Worm (Caenorhabditis elegans) whole organism, L4 larva: ENCODE results near the gene F13B6.2.

Experiments used
- F37D6.2 ChIP-seq: sonication (generic microtip); optimal IDR thresholded peaks from 2 replicates; lab custom pipeline; 2016; ENCODE audit warnings: mild to moderate bottlenecking, missing genetic modification characterization, missing compliant biosample characterization
- T26A8.4 ChIP-seq: fragments of 200-800 bp; sonication (Bioruptor generic); IDR thresholded peaks from 2 replicates; pipeline ENCODE4 v1.3.6; 2022; ENCODE audit warnings: missing genetic modification characterization, missing compliant biosample characterization
- Y105C5A.15 ChIP-seq: fragments of 200-800 bp; sonication (Bioruptor generic); IDR thresholded peaks from 2 replicates; pipeline ENCODE4 v1.3.6; 2022; ENCODE audit warnings: missing genetic modification characterization, missing compliant biosample characterization
- Y48G9A.11 ChIP-seq: fragments of 200-800 bp; sonication (Bioruptor generic); IDR thresholded peaks from 2 replicates; pipeline ENCODE4 v1.3.6; 2022; ENCODE audit warnings: missing genetic modification reagents, missing genetic modification characterization, missing compliant biosample characterization
- ZK337.2 ChIP-seq: fragments of 200-800 bp; sonication (Bioruptor generic); IDR thresholded peaks from 2 replicates; pipeline ENCODE4 v1.3.6; 2022; ENCODE audit warnings: missing genetic modification reagents, missing genetic modification characterization, missing compliant biosample characterization
- attf-4 ChIP-seq: sonication (generic microtip); optimal IDR thresholded peaks from 3 replicates; lab custom pipeline; 2017; ENCODE audit warnings: missing biosample characterization, missing genetic modification characterization
- ceh-20 ChIP-seq: fragments of 200-800 bp; sonication (Bioruptor generic); IDR thresholded peaks from 2 replicates; pipeline ENCODE4 v1.3.6; 2022; ENCODE audit warnings: missing genetic modification reagents, missing genetic modification characterization, missing compliant biosample characterization
- ceh-44 ChIP-seq: fragments of 200-800 bp; sonication (Bioruptor generic); IDR thresholded peaks from 2 replicates; pipeline ENCODE4 v1.3.6; 2022; ENCODE audit warnings: missing genetic modification reagents, missing genetic modification characterization, missing compliant biosample characterization
- ceh-62 ChIP-seq: sonication (generic microtip); optimal IDR thresholded peaks from 2 replicates; lab custom pipeline; 2017; ENCODE audit warnings: missing biosample characterization, missing genetic modification characterization
- cey-2 ChIP-seq: sonication (generic microtip); optimal IDR thresholded peaks from 3 replicates; lab custom pipeline; 2017; ENCODE audit warnings: missing genetic modification characterization, mild to moderate bottlenecking, missing compliant biosample characterization, antibody characterized with exemption, borderline replicate concordance; ENCODE audit not compliant: insufficient read depth
- daf-16 ChIP-seq, 3 experiments: sonication (generic microtip); optimal IDR thresholded peaks; 2 replicates each; lab custom pipeline; 2016 to 2017; ENCODE audit warnings: missing genetic modification characterization in 3 of 3, missing genetic modification reagents in 3 of 3, mild to moderate bottlenecking in 2 of 3, missing compliant biosample characterization in 2 of 3, missing biosample characterization in 1 of 3, moderate library complexity in 1 of 3
- daf-8 ChIP-seq: fragments of 200-800 bp; sonication (Bioruptor generic); IDR thresholded peaks from 2 replicates; pipeline ENCODE4 v1.3.6; 2022; ENCODE audit warnings: missing genetic modification characterization, missing compliant biosample characterization
- dmd-6 ChIP-seq: fragments of 200-800 bp; sonication (Bioruptor generic); IDR thresholded peaks from 2 replicates; pipeline ENCODE4 v1.3.6; 2022; ENCODE audit warnings: missing genetic modification reagents, missing genetic modification characterization, missing compliant biosample characterization
- dmd-8 ChIP-seq: fragments of 200-800 bp; sonication (Bioruptor generic); IDR thresholded peaks from 2 replicates; pipeline ENCODE4 v1.3.6; 2022; ENCODE audit warnings: missing genetic modification characterization, missing compliant biosample characterization
- dpl-1 ChIP-seq: fragments of 150-350 bp; optimal IDR thresholded peaks from 2 replicates; lab custom pipeline; 2014; ENCODE audit warnings: missing biosample characterization, missing genetic modification reagents, missing genetic modification characterization
- duxl-1 ChIP-seq: sonication (generic microtip); optimal IDR thresholded peaks from 2 replicates; lab custom pipeline; 2016; ENCODE audit warnings: mild to moderate bottlenecking, missing genetic modification characterization, moderate library complexity, missing compliant biosample characterization; ENCODE audit not compliant: poor library complexity
- dve-1 ChIP-seq: sonication (generic microtip); optimal IDR thresholded peaks from 2 replicates; lab custom pipeline; 2017; ENCODE audit warnings: antibody characterized with exemption, mild to moderate bottlenecking, missing genetic modification characterization, missing compliant biosample characterization; ENCODE audit not compliant: insufficient read depth
- egl-27 ChIP-seq: sonication (generic microtip); optimal IDR thresholded peaks from 3 replicates; lab custom pipeline; 2017; ENCODE audit warnings: missing biosample characterization, missing genetic modification reagents, missing genetic modification characterization
- fos-1 ChIP-seq: fragments of 150-350 bp; optimal IDR thresholded peaks from 2 replicates; lab custom pipeline; 2014; ENCODE audit warnings: missing biosample characterization, missing genetic modification characterization
- gei-8 ChIP-seq: fragments of 200-800 bp; sonication (Bioruptor generic); optimal IDR thresholded peaks from 2 replicates; lab custom pipeline; 2018; ENCODE audit warnings: mild to moderate bottlenecking, missing genetic modification characterization, missing compliant biosample characterization
- hif-1 ChIP-seq, 2 experiments: sonication (generic microtip); optimal IDR thresholded peaks; 2 replicates each; lab custom pipeline; 2016 to 2017; ENCODE audit warnings: missing compliant biosample characterization in 2 of 2, missing genetic modification characterization in 2 of 2, missing genetic modification reagents in 2 of 2, missing genotype in 2 of 2, mild to moderate bottlenecking in 1 of 2
- hlh-11 ChIP-seq: fragments of 200-800 bp; sonication (Bioruptor generic); optimal IDR thresholded peaks from 2 replicates; lab custom pipeline; 2018; ENCODE audit warnings: mild to moderate bottlenecking, missing genetic modification characterization, missing compliant biosample characterization
- lim-7 ChIP-seq: fragments of 200-800 bp; sonication (Bioruptor generic); IDR thresholded peaks from 2 replicates; pipeline ENCODE4 v1.3.6; 2022; ENCODE audit warnings: missing genetic modification characterization, missing compliant biosample characterization
- lin-1 ChIP-seq: fragments of 200-800 bp; sonication (Bioruptor generic); IDR thresholded peaks from 2 replicates; pipeline ENCODE4 v1.3.6; 2022; ENCODE audit warnings: missing genetic modification reagents, missing genetic modification characterization, missing compliant biosample characterization
- lin-13 ChIP-seq: fragments of 150-350 bp; optimal IDR thresholded peaks from 2 replicates; lab custom pipeline; 2014; ENCODE audit warnings: missing biosample characterization, missing genetic modification reagents, missing genetic modification characterization
- lin-29 ChIP-seq: fragments of 200-800 bp; sonication (Bioruptor generic); IDR thresholded peaks from 2 replicates; pipeline ENCODE4 v1.3.6; 2022; ENCODE audit warnings: missing genetic modification reagents, missing genetic modification characterization, missing compliant biosample characterization
- lin-39 ChIP-seq: fragments of 150-350 bp; optimal IDR thresholded peaks from 2 replicates; lab custom pipeline; 2014; ENCODE audit warnings: missing biosample characterization, missing genetic modification reagents, missing genetic modification characterization
- lir-3 ChIP-seq: sonication (generic microtip); optimal IDR thresholded peaks from 2 replicates; lab custom pipeline; 2016; ENCODE audit warnings: mild to moderate bottlenecking, missing genetic modification characterization, missing compliant biosample characterization
- lsy-2 ChIP-seq, 2 experiments: fragments of 150-350 bp in 1 of 2; sonication (generic microtip) in 1 of 2; optimal IDR thresholded peaks; 2 replicates each; lab custom pipeline; 2014 to 2017; ENCODE audit warnings: missing biosample characterization in 2 of 2, missing genetic modification characterization in 2 of 2
- madf-5 ChIP-seq, 2 experiments: fragments of 200-800 bp; sonication (Bioruptor generic); IDR thresholded peaks; 2 replicates each; pipeline ENCODE4 v1.3.6; 2022; ENCODE audit warnings: missing compliant biosample characterization in 2 of 2, missing genetic modification characterization in 2 of 2
- madf-9 ChIP-seq: fragments of 200-800 bp; sonication (Bioruptor generic); conservative IDR thresholded peaks from 2 replicates; pipeline ENCODE4 v1.3.6; 2022; ENCODE audit warnings: missing genetic modification reagents, missing genetic modification characterization, missing compliant biosample characterization
- mdl-1 ChIP-seq, 2 experiments: fragments of 150-350 bp in 1 of 2; sonication (generic microtip) in 1 of 2; optimal IDR thresholded peaks; 2 replicates each; lab custom pipeline; 2014 to 2017; ENCODE audit warnings: missing biosample characterization in 2 of 2, missing genetic modification characterization in 2 of 2
- mep-1 ChIP-seq: fragments of 150-350 bp; sonication (generic microtip); optimal IDR thresholded peaks from 3 replicates; lab custom pipeline; 2014; ENCODE audit warnings: missing biosample characterization, missing genetic modification characterization
- mxl-3 ChIP-seq: fragments of 200-800 bp; sonication (Bioruptor generic); optimal IDR thresholded peaks from 2 replicates; lab custom pipeline; 2018; ENCODE audit warnings: mild to moderate bottlenecking, missing genetic modification characterization, missing compliant biosample characterization
- nhr-11 ChIP-seq: fragments of 150-350 bp; optimal IDR thresholded peaks from 2 replicates; lab custom pipeline; 2014; ENCODE audit warnings: missing biosample characterization, missing genetic modification characterization
- nhr-111 ChIP-seq: fragments of 200-800 bp; sonication (Bioruptor generic); optimal IDR thresholded peaks from 2 replicates; lab custom pipeline; 2018; ENCODE audit warnings: mild to moderate bottlenecking, missing genetic modification characterization, missing compliant biosample characterization
- nhr-28 ChIP-seq: fragments of 150-350 bp; optimal IDR thresholded peaks from 2 replicates; lab custom pipeline; 2014; ENCODE audit warnings: missing biosample characterization, missing genetic modification characterization
- nhr-48 ChIP-seq: sonication (generic microtip); optimal IDR thresholded peaks from 2 replicates; lab custom pipeline; 2016; ENCODE audit warnings: mild to moderate bottlenecking, missing genetic modification characterization, missing compliant biosample characterization
- nhr-77 ChIP-seq: fragments of 150-350 bp; optimal IDR thresholded peaks from 2 replicates; lab custom pipeline; 2014; ENCODE audit warnings: missing biosample characterization, missing genetic modification characterization
- php-3 ChIP-seq: fragments of 200-800 bp; sonication (Bioruptor generic); IDR thresholded peaks from 2 replicates; pipeline ENCODE4 v1.3.6; 2022; ENCODE audit warnings: missing genetic modification reagents, missing genetic modification characterization, missing compliant biosample characterization
- skn-1 ChIP-seq: fragments of 150-350 bp; optimal IDR thresholded peaks from 2 replicates; lab custom pipeline; 2014; ENCODE audit warnings: missing biosample characterization, missing genetic modification characterization
- snpc-4 ChIP-seq: fragments of 150-350 bp; optimal IDR thresholded peaks from 2 replicates; lab custom pipeline; 2014; ENCODE audit warnings: missing biosample characterization, missing genetic modification characterization
- spr-3 ChIP-seq: fragments of 200-800 bp; sonication (Bioruptor generic); optimal IDR thresholded peaks from 2 replicates; lab custom pipeline; 2018; ENCODE audit warnings: mild to moderate bottlenecking, missing genetic modification characterization, missing compliant biosample characterization
- tag-97 ChIP-seq: fragments of 200-800 bp; sonication (Bioruptor generic); IDR thresholded peaks from 2 replicates; pipeline ENCODE4 v1.3.6; 2022; ENCODE audit warnings: missing genetic modification characterization, missing compliant biosample characterization
- unc-39 ChIP-seq: sonication (generic microtip); optimal IDR thresholded peaks from 2 replicates; lab custom pipeline; 2017; ENCODE audit warnings: missing biosample characterization, missing genetic modification characterization
- unc-62 ChIP-seq, 3 experiments: fragments of 150-350 bp in 1 of 3; sonication (generic microtip); optimal IDR thresholded peaks in 2 of 3; peaks in 1 of 3; 1 replicate in 1 of 3; 2 replicates in 2 of 3; lab custom pipeline; 2014 to 2017; ENCODE audit warnings: missing biosample characterization in 3 of 3, missing genetic modification characterization in 3 of 3, missing genetic modification reagents in 3 of 3, missing genotype in 1 of 3
- zfp-3 ChIP-seq: fragments of 200-800 bp; sonication (Bioruptor generic); conservative IDR thresholded peaks from 2 replicates; pipeline ENCODE4 v1.3.6; 2022; ENCODE audit warnings: missing genetic modification reagents, missing genetic modification characterization, missing compliant biosample characterization
- zip-11 ChIP-seq: fragments of 200-800 bp; sonication (Bioruptor generic); IDR thresholded peaks from 2 replicates; pipeline ENCODE4 v1.3.6; 2022; ENCODE audit warnings: missing genetic modification characterization, missing compliant biosample characterization
- zip-2 ChIP-seq: fragments of 150-350 bp; optimal IDR thresholded peaks from 2 replicates; lab custom pipeline; 2014; ENCODE audit warnings: missing biosample characterization, missing genetic modification characterization
- ztf-11 ChIP-seq: fragments of 150-350 bp; optimal IDR thresholded peaks from 2 replicates; lab custom pipeline; 2014; ENCODE audit warnings: missing biosample characterization, missing genetic modification characterization
- ztf-7 ChIP-seq: fragments of 150-350 bp; optimal IDR thresholded peaks from 2 replicates; lab custom pipeline; 2014; ENCODE audit warnings: missing biosample characterization, missing genetic modification characterization

F13B6.2 gene

DNA sequence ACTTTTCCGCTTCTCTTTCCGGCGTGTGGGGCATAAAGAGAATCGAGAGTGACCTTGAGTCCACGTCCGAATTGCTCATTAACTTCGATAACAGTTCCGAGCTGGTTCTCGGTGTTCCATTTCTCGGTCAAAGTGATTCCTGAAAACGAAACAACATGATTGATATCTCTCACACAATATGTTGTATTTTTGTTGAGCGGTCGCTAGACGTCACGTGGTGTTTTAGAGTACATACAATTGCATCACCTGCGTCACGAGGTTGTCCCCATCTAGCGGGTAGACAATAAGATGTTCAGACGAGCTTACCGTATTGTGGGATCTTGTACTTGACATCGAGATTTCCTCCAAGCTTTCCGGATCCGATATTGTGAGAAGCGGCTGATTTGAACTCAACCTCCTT lies 47.2 kb upstream of the F13B6.2 start:
- TF ChIP-seq zip-11 (GFP tag; lab: Robert Waterston, UW) (no peak), ceh-20 (GFP tag; lab: Robert Waterston, UW) (no peak), ZK337.2 (GFP tag; lab: Robert Waterston, UW) (no peak), dpl-1 (peak; percentile 2), hlh-11 (tag; lab: Kevin White, UChicago) (peak; percentile 71), ceh-62 (tag; lab: Kevin White, UChicago) (no peak), unc-62 (GFP tag; optimal IDR thresholded peaks at IDR 0.05 in 1 of 2; lab: Kevin White, UChicago) (peak in 1 of 2 experiments; percentile 96), unc-62 (tag; optimal IDR thresholded peaks at IDR 0.05; lab: Kevin White, UChicago) (no peak), T26A8.4 (no peak), daf-16 (GFP tag; optimal IDR thresholded peaks at IDR 0.05; lab: Kevin White, UChicago) (peak in 1 of 2 experiments; percentile 6), daf-16 (tag; optimal IDR thresholded peaks at IDR 0.05; lab: Kevin White, UChicago) (peak; percentile 55), unc-39 (tag; lab: Kevin White, UChicago) (no peak), egl-27 (tag; lab: Kevin White, UChicago) (no peak), lin-13 (GFP tag; lab: Kevin White, UChicago) (no peak), nhr-77 (tag; lab: Kevin White, UChicago) (peak; percentile 24), tag-97 (GFP tag; lab: Robert Waterston, UW) (no peak), dmd-6 (peak; percentile 55), madf-9 (GFP tag; lab: Robert Waterston, UW) (no peak), Y105C5A.15 (no peak), attf-4 (tag; lab: Kevin White, UChicago) (no peak), cey-2 (tag; lab: Kevin White, UChicago) (no peak), mep-1 (tag; lab: Kevin White, UChicago) (peak; percentile 28), dmd-8 (no peak), lin-1 (no peak), duxl-1 (tag; lab: Kevin White, UChicago) (peak; percentile 17), skn-1 (tag; lab: Kevin White, UChicago) (no peak), ztf-7 (tag; lab: Kevin White, UChicago) (no peak), lir-3 (tag; lab: Kevin White, UChicago) (no peak), snpc-4 (no peak), Y48G9A.11 (no peak), lin-39 (no peak), F37D6.2 (tag; lab: Kevin White, UChicago) (no peak), lin-29 (no peak), php-3 (no peak), fos-1 (tag; lab: Kevin White, UChicago) (no peak), zfp-3 (GFP tag; lab: Robert Waterston, UW) (no peak), hif-1 (tag; optimal IDR thresholded peaks at IDR 0.05; lab: Kevin White, UChicago) (no peak), nhr-11 (tag; lab: Kevin White, UChicago) (peak; percentile 34), nhr-28 (tag; lab: Kevin White, UChicago) (peak; percentile 62), lsy-2 (tag; optimal IDR thresholded peaks at IDR 0.05; lab: Kevin White, UChicago) (peak; percentile 13 to 52), nhr-111 (GFP tag; lab: Kevin White, UChicago) (no peak), gei-8 (GFP tag; lab: Kevin White, UChicago) (no peak), dve-1 (tag; lab: Kevin White, UChicago) (peak; percentile 42), ceh-44 (GFP tag; lab: Robert Waterston, UW) (no peak), madf-5 (GFP tag; IDR thresholded peaks at IDR 0.05; lab: Robert Waterston, UW) (no peak), spr-3 (GFP tag; lab: Kevin White, UChicago) (no peak), lim-7 (GFP tag; lab: Robert Waterston, UW) (no peak), mxl-3 (peak; percentile 43), daf-8 (GFP tag; lab: Robert Waterston, UW) (no peak), ztf-11 (tag; lab: Kevin White, UChicago) (no peak), zip-2 (tag; lab: Kevin White, UChicago) (no peak), mdl-1 (tag; optimal IDR thresholded peaks at IDR 0.05; lab: Kevin White, UChicago) (peak in 1 of 2 experiments; percentile 48), nhr-48 (tag; lab: Kevin White, UChicago) (peak; percentile 39)
